Fruit fly (Drosophila melanogaster) whole organism, prepupa: Measurements from ENCODE around the gene CG12241.

Source experiments
- Blimp-1 ChIP-seq: fragments of 200-800 bp; sonication (Bioruptor generic); optimal IDR thresholded peaks from 3 replicates; lab custom pipeline; 2017; ENCODE audit warnings: missing biosample characterization, missing genetic modification characterization, mild to moderate bottlenecking, moderate library complexity, missing genetic modification reagents
- CG10631 ChIP-seq: fragments of 200-800 bp; sonication (Bioruptor generic); optimal IDR thresholded peaks from 2 replicates; lab custom pipeline; 2016; ENCODE audit warnings: missing biosample characterization, missing genetic modification characterization
- CG10669 ChIP-seq: fragments of 200-800 bp; sonication (Bioruptor generic); optimal IDR thresholded peaks from 3 replicates; lab custom pipeline; 2018; ENCODE audit warnings: missing biosample characterization, mild to moderate bottlenecking, missing genetic modification characterization, moderate library complexity
- CG11294 ChIP-seq: fragments of 200-800 bp; sonication (Bioruptor generic); IDR thresholded peaks from 2 replicates; pipeline ENCODE4 v1.3.6; 2022; ENCODE audit warnings: missing biosample characterization, missing genetic modification characterization
- CG11762 ChIP-seq: fragments of 200-800 bp; sonication (Bioruptor generic); optimal IDR thresholded peaks from 3 replicates; lab custom pipeline; 2016; ENCODE audit warnings: missing biosample characterization, missing genetic modification characterization; ENCODE audit not compliant: insufficient read depth
- CG11902 ChIP-seq: fragments of 200-800 bp; sonication (Bioruptor generic); optimal IDR thresholded peaks from 3 replicates; lab custom pipeline; 2016; ENCODE audit warnings: missing biosample characterization, missing genetic modification characterization
- CG15336 ChIP-seq: fragments of 200-800 bp; sonication (Bioruptor generic); IDR thresholded peaks from 2 replicates; pipeline ENCODE4 v1.3.6; 2022; ENCODE audit warnings: missing biosample characterization, missing genetic modification characterization
- CG1621 ChIP-seq: fragments of 200-800 bp; sonication (Bioruptor generic); optimal IDR thresholded peaks from 3 replicates; lab custom pipeline; 2018; ENCODE audit warnings: missing biosample characterization, mild to moderate bottlenecking, missing genetic modification characterization
- CG16779 ChIP-seq: fragments of 200-800 bp; sonication (Bioruptor generic); optimal IDR thresholded peaks from 3 replicates; lab custom pipeline; 2017; ENCODE audit warnings: missing biosample characterization, mild to moderate bottlenecking, missing genetic modification characterization
- CG3032 ChIP-seq: fragments of 200-800 bp; optimal IDR thresholded peaks from 2 replicates; lab custom pipeline; 2019; ENCODE audit warnings: missing biosample characterization, mild to moderate bottlenecking, missing genetic modification characterization, moderate library complexity
- CG32006 ChIP-seq: fragments of 200-800 bp; sonication (Bioruptor generic); optimal IDR thresholded peaks from 3 replicates; lab custom pipeline; 2017; ENCODE audit warnings: missing biosample characterization, mild to moderate bottlenecking, missing genetic modification characterization
- CG34406 ChIP-seq: fragments of 200-800 bp; sonication (Bioruptor generic); optimal IDR thresholded peaks from 3 replicates; lab custom pipeline; 2016; ENCODE audit warnings: missing biosample characterization, missing genetic modification characterization
- CG3919 ChIP-seq: fragments of 200-800 bp; sonication (Bioruptor generic); optimal IDR thresholded peaks from 3 replicates; lab custom pipeline; 2016; ENCODE audit warnings: missing biosample characterization, missing genetic modification characterization
- CG4318 ChIP-seq: fragments of 200-800 bp; sonication (Bioruptor generic); optimal IDR thresholded peaks from 3 replicates; lab custom pipeline; 2017; ENCODE audit warnings: missing biosample characterization, mild to moderate bottlenecking, missing genetic modification characterization
- CG6163 ChIP-seq: fragments of 200-800 bp; sonication (Bioruptor generic); IDR thresholded peaks from 3 replicates; pipeline ENCODE4 v1.3.6; 2022; ENCODE audit warnings: missing biosample characterization, missing genetic modification characterization
- CG6276 ChIP-seq: fragments of 200-800 bp; sonication (Bioruptor generic); optimal IDR thresholded peaks from 2 replicates; lab custom pipeline; 2017; ENCODE audit warnings: missing biosample characterization, mild to moderate bottlenecking, missing genetic modification characterization
- CG6792 ChIP-seq: fragments of 200-800 bp; sonication (Bioruptor generic); optimal IDR thresholded peaks from 3 replicates; lab custom pipeline; 2016; ENCODE audit warnings: missing biosample characterization, missing genetic modification characterization
- CG6808 ChIP-seq: fragments of 200-800 bp; sonication (Bioruptor generic); optimal IDR thresholded peaks from 3 replicates; lab custom pipeline; 2017; ENCODE audit warnings: missing biosample characterization, missing genetic modification characterization, mild to moderate bottlenecking, moderate library complexity, missing genetic modification reagents
- CG6854 ChIP-seq: fragments of 200-800 bp; sonication (Bioruptor generic); optimal IDR thresholded peaks from 2 replicates; lab custom pipeline; 2017; ENCODE audit warnings: missing biosample characterization, mild to moderate bottlenecking, missing genetic modification characterization
- CG8119 ChIP-seq: fragments of 200-800 bp; sonication (Bioruptor generic); IDR thresholded peaks from 3 replicates; pipeline ENCODE4 v1.3.6; 2022; ENCODE audit warnings: missing biosample characterization, missing genetic modification characterization
- CG9139 ChIP-seq: fragments of 200-800 bp; sonication (Bioruptor generic); optimal IDR thresholded peaks from 3 replicates; lab custom pipeline; 2017; ENCODE audit warnings: missing biosample characterization, mild to moderate bottlenecking, missing genetic modification characterization
- Eip78C ChIP-seq: fragments of 200-800 bp; sonication (Bioruptor generic); peaks from one replicate; lab custom pipeline; 2016; ENCODE audit warnings: missing biosample characterization, missing genetic modification characterization
- Eip93F ChIP-seq: fragments of 200-800 bp; sonication (Bioruptor generic); optimal IDR thresholded peaks from 2 replicates; lab custom pipeline; 2016; ENCODE audit warnings: missing biosample characterization, mild to moderate bottlenecking, missing genetic modification characterization
- Ets21C ChIP-seq: fragments of 200-800 bp; sonication (Bioruptor generic); optimal IDR thresholded peaks from 3 replicates; lab custom pipeline; 2016; ENCODE audit warnings: missing biosample characterization, missing genetic modification characterization
- Gug ChIP-seq: fragments of 200-800 bp; sonication (Bioruptor generic); IDR thresholded peaks from 2 replicates; pipeline ENCODE4 v1.3.6; 2022; ENCODE audit warnings: missing biosample characterization, missing genetic modification characterization
- Hr38 ChIP-seq: sonication (Bioruptor generic); optimal IDR thresholded peaks from 2 replicates; lab custom pipeline; 2016; ENCODE audit warnings: missing biosample characterization, missing genetic modification characterization
- Hr4 ChIP-seq: fragments of 200-800 bp; sonication (Bioruptor generic); optimal IDR thresholded peaks from 3 replicates; lab custom pipeline; 2016; ENCODE audit warnings: missing biosample characterization, missing genetic modification characterization
- Lpt ChIP-seq: fragments of 200-800 bp; sonication (Bioruptor generic); optimal IDR thresholded peaks from 3 replicates; lab custom pipeline; 2016; ENCODE audit warnings: missing biosample characterization, missing genetic modification characterization
- Met ChIP-seq: fragments of 200-800 bp; sonication (Bioruptor generic); optimal IDR thresholded peaks from 3 replicates; lab custom pipeline; 2016; ENCODE audit warnings: missing biosample characterization, missing genetic modification characterization
- OdsH ChIP-seq: fragments of 200-800 bp; sonication (Bioruptor generic); optimal IDR thresholded peaks from 3 replicates; lab custom pipeline; 2016; ENCODE audit warnings: missing biosample characterization, missing genetic modification characterization
- Smox ChIP-seq: fragments of 200-800 bp; sonication (Bioruptor generic); optimal IDR thresholded peaks from 3 replicates; lab custom pipeline; 2016; ENCODE audit warnings: missing biosample characterization, missing genetic modification characterization
- Sox102F ChIP-seq: fragments of 200-800 bp; sonication (Bioruptor generic); optimal IDR thresholded peaks from 2 replicates; lab custom pipeline; 2016; ENCODE audit warnings: missing biosample characterization, mild to moderate bottlenecking, missing genetic modification characterization
- Sox14 ChIP-seq: fragments of 200-800 bp; sonication (Bioruptor generic); optimal IDR thresholded peaks from 3 replicates; lab custom pipeline; 2016; ENCODE audit warnings: missing biosample characterization, missing genetic modification characterization
- Sox15 ChIP-seq: fragments of 200-800 bp; sonication (Bioruptor generic); optimal IDR thresholded peaks from 3 replicates; lab custom pipeline; 2016; ENCODE audit warnings: missing biosample characterization, missing genetic modification characterization
- achi ChIP-seq: fragments of 200-800 bp; sonication (Bioruptor generic); optimal IDR thresholded peaks from 3 replicates; lab custom pipeline; 2016; ENCODE audit warnings: missing biosample characterization, missing genetic modification characterization
- acj6 ChIP-seq: fragments of 200-800 bp; sonication (Bioruptor generic); optimal IDR thresholded peaks from 3 replicates; lab custom pipeline; 2016; ENCODE audit warnings: missing biosample characterization, missing genetic modification characterization
- cyc ChIP-seq: fragments of 200-800 bp; sonication (Bioruptor generic); optimal IDR thresholded peaks from 3 replicates; lab custom pipeline; 2016; ENCODE audit warnings: missing biosample characterization, missing genetic modification characterization
- dsx ChIP-seq: fragments of 200-800 bp; optimal IDR thresholded peaks from 3 replicates; lab custom pipeline; 2019; ENCODE audit warnings: missing biosample characterization, mild to moderate bottlenecking, missing genetic modification characterization, moderate library complexity; ENCODE audit not compliant: poor library complexity, severe bottlenecking
- eg ChIP-seq: fragments of 200-800 bp; sonication (Bioruptor generic); IDR thresholded peaks from 3 replicates; pipeline ENCODE4 v1.3.6; 2022; ENCODE audit warnings: missing biosample characterization, missing genetic modification characterization
- esn ChIP-seq: fragments of 200-800 bp; sonication (Bioruptor generic); optimal IDR thresholded peaks from 2 replicates; lab custom pipeline; 2016; ENCODE audit warnings: missing biosample characterization, mild to moderate bottlenecking, missing genetic modification characterization, moderate library complexity
- fd85E ChIP-seq: fragments of 200-800 bp; sonication (Bioruptor generic); optimal IDR thresholded peaks from 3 replicates; lab custom pipeline; 2016; ENCODE audit warnings: missing biosample characterization, missing genetic modification characterization
- fkh ChIP-seq: fragments of 200-800 bp; sonication (Bioruptor generic); optimal IDR thresholded peaks from 3 replicates; lab custom pipeline; 2017; ENCODE audit warnings: missing biosample characterization, mild to moderate bottlenecking, missing genetic modification characterization, moderate library complexity
- lz ChIP-seq: fragments of 200-800 bp; sonication (Bioruptor generic); optimal IDR thresholded peaks from 3 replicates; lab custom pipeline; 2016; ENCODE audit warnings: missing biosample characterization, missing genetic modification characterization
- net ChIP-seq: fragments of 200-800 bp; sonication (Bioruptor generic); optimal IDR thresholded peaks from 3 replicates; lab custom pipeline; 2016; ENCODE audit warnings: missing biosample characterization, missing genetic modification characterization
- pdm3 ChIP-seq: fragments of 200-800 bp; sonication (Bioruptor generic); optimal IDR thresholded peaks from 3 replicates; lab custom pipeline; 2016; ENCODE audit warnings: missing biosample characterization, missing genetic modification characterization
- salr ChIP-seq, 2 experiments: fragments of 200-800 bp; sonication (Bioruptor generic); optimal IDR thresholded peaks; 3 replicates each; lab custom pipeline; 2016 to 2018; ENCODE audit warnings: missing biosample characterization in 2 of 2, missing genetic modification characterization in 2 of 2, mild to moderate bottlenecking in 1 of 2
- spab ChIP-seq: fragments of 200-800 bp; sonication (Bioruptor generic); optimal IDR thresholded peaks from 2 replicates; lab custom pipeline; 2017; ENCODE audit warnings: missing biosample characterization, mild to moderate bottlenecking, missing genetic modification characterization, missing genetic modification reagents
- ss ChIP-seq, 2 experiments: fragments of 200-800 bp; sonication (Bioruptor generic); optimal IDR thresholded peaks; 2 replicates in 1 of 2; 3 replicates in 1 of 2; lab custom pipeline; 2017 to 2018; ENCODE audit warnings: mild to moderate bottlenecking in 2 of 2, missing biosample characterization in 2 of 2, missing genetic modification characterization in 2 of 2, moderate library complexity in 1 of 2
- svp ChIP-seq: fragments of 200-800 bp; sonication (Bioruptor generic); peaks from one replicate; lab custom pipeline; 2016; ENCODE audit warnings: missing biosample characterization, missing genetic modification characterization
- topi ChIP-seq: fragments of 200-800 bp; sonication (Bioruptor generic); optimal IDR thresholded peaks from 3 replicates; lab custom pipeline; 2016; ENCODE audit warnings: missing biosample characterization, missing genetic modification characterization
- vri ChIP-seq: fragments of 200-800 bp; sonication (Bioruptor generic); optimal IDR thresholded peaks from 3 replicates; lab custom pipeline; 2016; ENCODE audit warnings: missing biosample characterization, mild to moderate bottlenecking, missing genetic modification characterization

CG12241 gene

dm6 chr3R:15243046-15243356, 23.9 kb downstream of the CG12241 start:
- no peak for TF ChIP-seq CG32006
- peak; percentile 41 for TF ChIP-seq vri (GFP tag; lab: Kevin White, UChicago)
- no peak for TF ChIP-seq OdsH (GFP tag; lab: Kevin White, UChicago)
- TF ChIP-seq Sox14 (GFP tag; lab: Kevin White, UChicago), result no peak
- no peak for TF ChIP-seq topi (GFP tag; lab: Kevin White, UChicago)

- TF ChIP-seq Sox15 (GFP tag; lab: Kevin White, UChicago), result no peak
- TF ChIP-seq fkh, result peak; percentile 57
- TF ChIP-seq CG10631 (GFP tag; lab: Kevin White, UChicago), result no peak
- peak; percentile 14 for TF ChIP-seq CG3919 (GFP tag; lab: Kevin White, UChicago)
- peak; percentile 41 for TF ChIP-seq Met (GFP tag; lab: Kevin White, UChicago)
- TF ChIP-seq acj6 (GFP tag; lab: Kevin White, UChicago), result no peak
- TF ChIP-seq pdm3 (GFP tag; lab: Kevin White, UChicago), result peak; percentile 2
- TF ChIP-seq Ets21C (GFP tag; lab: Kevin White, UChicago), result no peak
- TF ChIP-seq CG10669 (GFP tag; lab: Kevin White, UChicago), result no peak
- peak; percentile 73 for TF ChIP-seq Eip78C (GFP tag; lab: Kevin White, UChicago)
- TF ChIP-seq ss (GFP tag; optimal IDR thresholded peaks at IDR 0.05; lab: Kevin White, UChicago), result peak; percentile 31 to 41
- TF ChIP-seq lz, result no peak
- no peak for TF ChIP-seq CG11294 (GFP tag; lab: Robert Waterston, UW)
- peak; percentile 13 for TF ChIP-seq Smox (GFP tag; lab: Kevin White, UChicago)
- TF ChIP-seq CG16779, result peak; percentile 4
- no peak for TF ChIP-seq CG4318 (GFP tag; lab: Kevin White, UChicago)
- no peak for TF ChIP-seq Hr4 (GFP tag; lab: Kevin White, UChicago)
- TF ChIP-seq CG15336 (GFP tag; lab: Robert Waterston, UW), result peak; percentile 21; the same call in 1 of the 2 replicates
- TF ChIP-seq CG3032 (tag; lab: Kevin White, UChicago), result no peak
- TF ChIP-seq net (GFP tag; lab: Kevin White, UChicago), result no peak
- TF ChIP-seq dsx, result no peak
- TF ChIP-seq vri (GFP tag; lab: Kevin White, UChicago), result peak; percentile 50
- peak; percentile 38 for TF ChIP-seq esn (GFP tag; lab: Kevin White, UChicago)
- peak; percentile 21 for TF ChIP-seq CG1621 (tag; lab: Kevin White, UChicago)
- no peak for TF ChIP-seq Lpt (GFP tag; lab: Kevin White, UChicago)
- TF ChIP-seq Eip93F (GFP tag; lab: Kevin White, UChicago), result peak; percentile 1
- TF ChIP-seq Gug (GFP tag; lab: Robert Waterston, UW), result no peak
- TF ChIP-seq CG34406, result no peak
- TF ChIP-seq eg (GFP tag; lab: Robert Waterston, UW), result no peak
- peak; percentile 33 for TF ChIP-seq Sox102F (GFP tag; lab: Kevin White, UChicago)
- no peak for TF ChIP-seq spab
- peak; percentile 60 for TF ChIP-seq CG6163 (GFP tag; lab: Robert Waterston, UW)
- no peak for TF ChIP-seq CG6808 (GFP tag; lab: Kevin White, UChicago)
- no peak for TF ChIP-seq Blimp-1 (GFP tag; lab: Kevin White, UChicago)
- no peak for TF ChIP-seq CG11902 (GFP tag; lab: Kevin White, UChicago)
- TF ChIP-seq achi (GFP tag; lab: Kevin White, UChicago), result no peak
- TF ChIP-seq CG8119 (GFP tag; lab: Robert Waterston, UW), result no peak
- no peak for TF ChIP-seq CG6276 (GFP tag; lab: Kevin White, UChicago)
- TF ChIP-seq topi (GFP tag; lab: Kevin White, UChicago), result peak; percentile 5
- TF ChIP-seq CG6854 (GFP tag; lab: Kevin White, UChicago), result no peak
- TF ChIP-seq svp (GFP tag; lab: Kevin White, UChicago), result peak; percentile 91
- TF ChIP-seq Hr38 (GFP tag; lab: Kevin White, UChicago), result no peak
- no peak for TF ChIP-seq salr (GFP tag; optimal IDR thresholded peaks at IDR 0.05; lab: Kevin White, UChicago)
- no peak for TF ChIP-seq CG9139 (GFP tag; lab: Kevin White, UChicago)
- TF ChIP-seq fd85E (GFP tag; lab: Kevin White, UChicago), result no peak
- TF ChIP-seq CG32006, result no peak
- no peak for TF ChIP-seq CG11762 (GFP tag; lab: Kevin White, UChicago)
- TF ChIP-seq CG6792 (GFP tag; lab: Kevin White, UChicago), result no peak
- no peak for TF ChIP-seq cyc
Measured at dm6 chr3R:15243452-15243851, 24.4 kb downstream of the CG12241 start.
